Fruit fly (Drosophila melanogaster) whole organism: ENCODE data around the gene Coq5.

Source experiments
- CG8478 ChIP-seq: fragments of >200 bp; optimal IDR thresholded peaks from 2 replicates; lab custom pipeline; 2018; ENCODE audit warnings: inconsistent platforms
- Dll ChIP-seq: fragments of >200 bp; optimal IDR thresholded peaks from 2 replicates; lab custom pipeline; 2017
- pan ChIP-seq: fragments of >200 bp; optimal IDR thresholded peaks from 2 replicates; lab custom pipeline; 2017
- psq ChIP-seq: fragments of >200 bp; optimal IDR thresholded peaks from 2 replicates; lab custom pipeline; 2017
- usp ChIP-seq: fragments of >200 bp; optimal IDR thresholded peaks from 2 replicates; lab custom pipeline; 2017; ENCODE audit warnings: missing biosample characterization, missing genetic modification characterization, mixed read lengths

DNA sequence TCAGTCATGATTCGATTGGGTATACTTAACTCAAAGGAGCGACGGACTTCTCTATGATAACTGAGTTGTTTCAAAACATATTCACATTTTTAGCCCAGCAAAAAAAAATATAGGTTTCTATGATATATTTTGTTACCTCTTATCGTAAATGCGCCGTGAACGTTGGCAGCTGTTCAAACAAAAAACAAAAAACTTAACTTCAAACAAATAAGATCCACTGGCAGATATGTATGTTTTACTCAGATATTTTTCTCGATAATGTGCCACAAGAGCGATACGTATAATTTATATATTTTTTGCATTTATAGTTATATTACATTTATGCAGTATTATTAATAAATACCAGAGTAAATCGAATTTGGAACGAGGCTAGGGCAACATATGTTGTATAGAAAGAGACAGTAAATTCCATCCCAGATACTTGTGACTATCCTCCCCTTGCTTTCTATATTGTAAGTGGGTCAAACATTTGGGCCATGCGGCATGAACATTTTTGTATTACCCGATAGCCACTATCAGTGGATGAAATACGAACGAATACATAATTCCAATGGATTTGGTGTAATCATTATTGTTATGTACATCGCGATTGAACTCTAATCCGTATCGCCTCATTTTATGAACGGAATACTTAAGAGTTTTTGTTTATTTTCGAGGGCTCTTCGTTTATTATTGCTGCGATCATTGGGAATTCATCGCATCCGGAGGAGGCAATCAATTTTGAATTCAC is 42.3 kb upstream of the Coq5 start, which contains the start of gene CG32639:
- TF ChIP-seq psq (lab: Kevin White, UChicago) (no peak), usp (GFP tag; lab: Kevin White, UChicago) (no peak), CG8478 (lab: Kevin White, UChicago) (no peak), Dll (no peak), pan (no peak)
